Worm (Caenorhabditis elegans): ENCODE measurements around the gene skr-10.
"Not testable (repeated sequence)": the region's sequence is repeated elsewhere in the genome, so short reads cannot be mapped to it uniquely, and the experiment has no call there.

ce11 chrIV:15933100-15933499 lies 13.5 kb upstream of the skr-10 start:
- TF ChIP-seq efl-1 (GFP tag; optimal IDR thresholded peaks at IDR 0.05); aptf-2 (GFP tag; conservative IDR thresholded peaks at IDR 0.05); pha-4 (tag; optimal IDR thresholded peaks at IDR 0.05); ceh-79 (tag; optimal IDR thresholded peaks at IDR 0.05): not testable (repeated sequence)
